Fruit fly (Drosophila melanogaster): ENCODE data around the gene CG9886.

- no peak for TF ChIP-seq Clk (GFP tag; optimal IDR thresholded peaks at IDR 0.05)
- TF ChIP-seq pad (GFP tag; optimal IDR thresholded peaks at IDR 0.05): no peak
- no peak for TF ChIP-seq CG1620 (GFP tag; optimal IDR thresholded peaks at IDR 0.05)
- TF ChIP-seq kay (GFP tag; ENCODE audit: borderline replicate concordance): no peak
- no peak for TF ChIP-seq CG33017 (tag; optimal IDR thresholded peaks at IDR 0.05)
- TF ChIP-seq ovo (GFP tag; optimal IDR thresholded peaks at IDR 0.05): no peak
- TF ChIP-seq Hr96 (GFP tag; optimal IDR thresholded peaks at IDR 0.05): no peak
- no peak for TF ChIP-seq CG12768 (GFP tag; optimal IDR thresholded peaks at IDR 0.05)
- no peak for TF ChIP-seq Crg-1 (GFP tag; optimal IDR thresholded peaks at IDR 0.05)
- TF ChIP-seq tj (GFP tag; optimal IDR thresholded peaks at IDR 0.05): no peak
- no peak for TF ChIP-seq toe (GFP tag; optimal IDR thresholded peaks at IDR 0.05)
- TF ChIP-seq CG7101 (tag; optimal IDR thresholded peaks at IDR 0.05): no peak
- no peak for TF ChIP-seq CG5204 (GFP tag; optimal IDR thresholded peaks at IDR 0.05)
Measured at dm6 chr2L:2438640-2439276, 18.1 kb downstream of the CG9886 start.

Measured in whole organism, adult.